Fruit fly (Drosophila melanogaster) whole organism, embryonic: Measurements from ENCODE around the gene Trs20.
A peak's percentile ranks its signal among the peaks of the same experiment; 100 is the strongest.

Experiments
- Atf3 ChIP-seq: fragments of 200-800 bp; sonication (Bioruptor generic); optimal IDR thresholded peaks from 3 replicates; lab custom pipeline; 2016; ENCODE audit warnings: missing biosample characterization, missing genetic modification characterization
- CG10267 ChIP-seq: fragments of 200-800 bp; sonication (Bioruptor generic); optimal IDR thresholded peaks from 2 replicates; lab custom pipeline; 2018; ENCODE audit warnings: missing biosample characterization, mild to moderate bottlenecking, missing genetic modification characterization, moderate library complexity
- CG10366 ChIP-seq: fragments of 200-800 bp; sonication (Bioruptor generic); IDR thresholded peaks from 2 replicates; pipeline ENCODE4 v1.3.6; 2022; ENCODE audit warnings: missing biosample characterization, missing genetic modification characterization
- CG10543 ChIP-seq: fragments of 200-800 bp; sonication (Bioruptor generic); optimal IDR thresholded peaks from 3 replicates; lab custom pipeline; 2017; ENCODE audit warnings: missing biosample characterization, mild to moderate bottlenecking, missing genetic modification characterization, moderate library complexity
- CG10565 ChIP-seq: fragments of 200-800 bp; sonication (Bioruptor generic); optimal IDR thresholded peaks from 3 replicates; lab custom pipeline; 2016; ENCODE audit warnings: missing biosample characterization, mild to moderate bottlenecking, missing genetic modification characterization
- CG10979 ChIP-seq: fragments of 200-800 bp; sonication (Bioruptor generic); optimal IDR thresholded peaks from 2 replicates; lab custom pipeline; 2018; ENCODE audit warnings: missing biosample characterization, mild to moderate bottlenecking, missing genetic modification characterization, moderate library complexity
- CG11695 ChIP-seq: fragments of 200-800 bp; sonication (Bioruptor generic); IDR thresholded peaks from 3 replicates; pipeline ENCODE4 v1.3.6; 2022; ENCODE audit warnings: missing biosample characterization, missing genetic modification characterization
- CG12769 ChIP-seq: fragments of 200-800 bp; sonication (Bioruptor generic); optimal IDR thresholded peaks from 2 replicates; lab custom pipeline; 2019; ENCODE audit warnings: missing biosample characterization, mild to moderate bottlenecking, missing genetic modification characterization, moderate library complexity
- CG13894 ChIP-seq: fragments of 200-800 bp; sonication (Bioruptor generic); optimal IDR thresholded peaks from 3 replicates; lab custom pipeline; 2018; ENCODE audit warnings: missing biosample characterization, mild to moderate bottlenecking, missing genetic modification characterization, moderate library complexity
- CG15514 ChIP-seq: fragments of 200-800 bp; sonication (Bioruptor generic); optimal IDR thresholded peaks from 3 replicates; lab custom pipeline; 2017; ENCODE audit warnings: missing biosample characterization, missing genetic modification characterization, mild to moderate bottlenecking, moderate library complexity, missing genetic modification reagents
- CG1602 ChIP-seq: fragments of 200-800 bp; sonication (Bioruptor generic); optimal IDR thresholded peaks from 3 replicates; lab custom pipeline; 2016; ENCODE audit warnings: missing biosample characterization, missing genetic modification characterization
- CG16813 ChIP-seq: fragments of 200-800 bp; sonication (Bioruptor generic); IDR thresholded peaks from 3 replicates; pipeline ENCODE4 v1.3.6; 2022; ENCODE audit warnings: missing biosample characterization, missing genetic modification characterization; ENCODE audit not compliant: partially characterized antibody
- CG2129 ChIP-seq: fragments of 200-800 bp; sonication (Bioruptor generic); IDR thresholded peaks from 2 replicates; pipeline ENCODE4 v1.3.6; 2022; ENCODE audit warnings: missing biosample characterization, missing genetic modification characterization; ENCODE audit not compliant: partially characterized antibody
- CG30020 ChIP-seq: fragments of 200-800 bp; optimal IDR thresholded peaks from 2 replicates; lab custom pipeline; 2019; ENCODE audit warnings: missing biosample characterization, mild to moderate bottlenecking, missing genetic modification characterization, moderate library complexity
- CG4730 ChIP-seq: fragments of 200-800 bp; sonication (Bioruptor generic); IDR thresholded peaks from 2 replicates; pipeline ENCODE4 v1.3.6; 2022; ENCODE audit warnings: missing biosample characterization, missing genetic modification characterization
- CG6175 ChIP-seq: fragments of 200-800 bp; sonication (Bioruptor generic); IDR thresholded peaks from 3 replicates; pipeline ENCODE4 v1.3.6; 2022; ENCODE audit warnings: missing biosample characterization, missing genetic modification characterization
- CG6272 ChIP-seq: fragments of 200-800 bp; sonication (Bioruptor generic); IDR thresholded peaks from 2 replicates; pipeline ENCODE4 v1.3.6; 2022; ENCODE audit warnings: missing biosample characterization, missing genetic modification characterization
- CG7987 ChIP-seq: fragments of 200-800 bp; sonication (Bioruptor generic); optimal IDR thresholded peaks from 2 replicates; lab custom pipeline; 2018; ENCODE audit warnings: missing biosample characterization, mild to moderate bottlenecking, missing genetic modification characterization, moderate library complexity
- CG9215 ChIP-seq: fragments of 200-800 bp; sonication (Bioruptor generic); IDR thresholded peaks from 2 replicates; pipeline ENCODE4 v1.3.6; 2022; ENCODE audit warnings: missing biosample characterization, missing genetic modification characterization
- CG9876 ChIP-seq: fragments of 200-800 bp; sonication (Bioruptor generic); optimal IDR thresholded peaks from 2 replicates; lab custom pipeline; 2016; ENCODE audit warnings: missing biosample characterization, missing genetic modification characterization
- D19B ChIP-seq: fragments of 200-800 bp; sonication (Bioruptor generic); optimal IDR thresholded peaks from 2 replicates; lab custom pipeline; 2017; ENCODE audit warnings: missing biosample characterization, mild to moderate bottlenecking, missing genetic modification characterization
- Drgx ChIP-seq: fragments of 200-800 bp; sonication (Bioruptor generic); IDR thresholded peaks from 2 replicates; pipeline ENCODE4 v1.3.6; 2022; ENCODE audit warnings: missing biosample characterization, missing genetic modification characterization
- E2f2 ChIP-seq: fragments of 200-800 bp; sonication (Bioruptor generic); IDR thresholded peaks from 2 replicates; pipeline ENCODE4 v1.3.6; 2022; ENCODE audit warnings: missing biosample characterization, missing genetic modification characterization
- HLH54F ChIP-seq: fragments of 200-800 bp; sonication (Bioruptor generic); optimal IDR thresholded peaks from 3 replicates; lab custom pipeline; 2016; ENCODE audit warnings: missing biosample characterization, missing genetic modification characterization
- HmgD ChIP-seq: fragments of 200-800 bp; sonication (Bioruptor generic); optimal IDR thresholded peaks from 3 replicates; lab custom pipeline; 2016; ENCODE audit warnings: missing biosample characterization, missing genetic modification characterization
- MBD-R2 ChIP-seq: fragments of 200-800 bp; sonication (Bioruptor generic); IDR thresholded peaks from 2 replicates; pipeline ENCODE4 v1.3.6; 2022; ENCODE audit warnings: missing biosample characterization, missing genetic modification characterization
- Med ChIP-seq: fragments of 200-800 bp; sonication (Bioruptor generic); peaks from one replicate; lab custom pipeline; 2016; ENCODE audit warnings: missing biosample characterization, missing genetic modification characterization, mild to moderate bottlenecking, inconsistent platforms, moderate library complexity
- Neu2 ChIP-seq: fragments of 200-800 bp; sonication (Bioruptor generic); optimal IDR thresholded peaks from 3 replicates; lab custom pipeline; 2016; ENCODE audit warnings: missing biosample characterization, missing genetic modification characterization, borderline replicate concordance
- Sry-β ChIP-seq: fragments of 200-800 bp; sonication (Bioruptor generic); optimal IDR thresholded peaks from 2 replicates; lab custom pipeline; 2018; ENCODE audit warnings: missing biosample characterization, mild to moderate bottlenecking, missing genetic modification characterization, moderate library complexity
- YL-1 ChIP-seq: fragments of 200-800 bp; sonication (Bioruptor generic); optimal IDR thresholded peaks from 3 replicates; lab custom pipeline; 2017; ENCODE audit warnings: missing biosample characterization, mild to moderate bottlenecking, missing genetic modification characterization
- bbx ChIP-seq: fragments of 200-800 bp; sonication (Bioruptor generic); IDR thresholded peaks from 2 replicates; pipeline ENCODE4 v1.3.6; 2022; ENCODE audit warnings: missing biosample characterization, missing genetic modification characterization; ENCODE audit not compliant: partially characterized antibody
- chinmo ChIP-seq: fragments of 200-800 bp; sonication (Bioruptor generic); IDR thresholded peaks from 4 replicates; pipeline ENCODE4 v1.3.6; 2022; ENCODE audit warnings: missing biosample characterization, missing genetic modification characterization; ENCODE audit not compliant: partially characterized antibody
- chm ChIP-seq: fragments of 200-800 bp; sonication (Bioruptor generic); IDR thresholded peaks from 2 replicates; pipeline ENCODE4 v1.3.6; 2022; ENCODE audit warnings: missing biosample characterization, missing genetic modification characterization
- crol ChIP-seq: fragments of 200-800 bp; sonication (Bioruptor generic); IDR thresholded peaks from 2 replicates; pipeline ENCODE4 v1.3.6; 2022; ENCODE audit warnings: missing biosample characterization, missing genetic modification characterization
- cwo ChIP-seq: fragments of 200-800 bp; sonication (Bioruptor generic); optimal IDR thresholded peaks from 3 replicates; lab custom pipeline; 2017; ENCODE audit warnings: missing biosample characterization, missing genetic modification characterization, mild to moderate bottlenecking, moderate library complexity, missing genetic modification reagents
- fru ChIP-seq: fragments of >200 bp; optimal IDR thresholded peaks from 2 replicates; lab custom pipeline; 2017
- ftz-f1 ChIP-seq: fragments of 200-800 bp; sonication (Bioruptor generic); optimal IDR thresholded peaks from 2 replicates; lab custom pipeline; 2016; ENCODE audit warnings: missing biosample characterization, missing genetic modification characterization
- ham ChIP-seq: fragments of 200-800 bp; sonication (Bioruptor generic); IDR thresholded peaks from 2 replicates; pipeline ENCODE4 v1.3.6; 2022; ENCODE audit warnings: missing biosample characterization, missing genetic modification characterization
- hkb ChIP-seq, 2 experiments: fragments of 200-800 bp in 1 of 2; fragments of >200 bp in 1 of 2; sonication (Bioruptor generic) in 1 of 2; IDR thresholded peaks in 1 of 2; optimal IDR thresholded peaks in 1 of 2; 2 replicates each; pipeline versions ENCODE4 v1.3.6 to Lab custom; 2017 to 2022; ENCODE audit warnings: missing biosample characterization in 1 of 2, missing genetic modification characterization in 1 of 2
- jing ChIP-seq: fragments of 200-800 bp; sonication (Bioruptor generic); optimal IDR thresholded peaks from 2 replicates; lab custom pipeline; 2018; ENCODE audit warnings: missing biosample characterization, mild to moderate bottlenecking, missing genetic modification characterization
- pan ChIP-seq, 4 experiments: fragments of >200 bp in 3 of 4; fragments of 200-800 bp in 1 of 4; sonication (Bioruptor generic) in 1 of 4; optimal IDR thresholded peaks in 3 of 4; IDR thresholded peaks in 1 of 4; 2 replicates each; pipeline versions ENCODE4 v1.3.6 to Lab custom; 2017 to 2022; ENCODE audit warnings: missing biosample characterization in 2 of 4, missing genetic modification characterization in 2 of 4, mixed read lengths in 1 of 4
- pb ChIP-seq: fragments of 200-800 bp; sonication (Bioruptor generic); optimal IDR thresholded peaks from 3 replicates; lab custom pipeline; 2016; ENCODE audit warnings: missing biosample characterization, missing genetic modification characterization
- pzg ChIP-seq: fragments of 200-800 bp; sonication (Bioruptor generic); optimal IDR thresholded peaks from 3 replicates; lab custom pipeline; 2018; ENCODE audit warnings: missing biosample characterization, mild to moderate bottlenecking, missing genetic modification characterization, moderate library complexity
- rib ChIP-seq: fragments of 200-800 bp; sonication (Bioruptor generic); IDR thresholded peaks from 2 replicates; pipeline ENCODE4 v1.3.6; 2022; ENCODE audit warnings: missing biosample characterization, missing genetic modification characterization
- sc ChIP-seq, 3 experiments: fragments of >200 bp in 2 of 3; fragments of 200-800 bp in 1 of 3; sonication (Bioruptor generic) in 1 of 3; optimal IDR thresholded peaks; 2 replicates in 2 of 3; 3 replicates in 1 of 3; lab custom pipeline; 2017; ENCODE audit warnings: mild to moderate bottlenecking in 1 of 3, missing biosample characterization in 1 of 3, missing genetic modification characterization in 1 of 3, missing genetic modification reagents in 1 of 3
- twi ChIP-seq: fragments of 200-800 bp; optimal IDR thresholded peaks from 2 replicates; lab custom pipeline; 2019; ENCODE audit warnings: missing biosample characterization, mild to moderate bottlenecking, missing genetic modification characterization, moderate library complexity
- vnd ChIP-seq: fragments of 200-800 bp; sonication (Bioruptor generic); IDR thresholded peaks from 3 replicates; pipeline ENCODE4 v1.3.6; 2022; ENCODE audit warnings: missing biosample characterization, missing genetic modification characterization; ENCODE audit not compliant: partially characterized antibody
- zf30C ChIP-seq: fragments of 200-800 bp; sonication (Bioruptor generic); optimal IDR thresholded peaks from 3 replicates; lab custom pipeline; 2018; ENCODE audit warnings: missing biosample characterization, mild to moderate bottlenecking, missing genetic modification characterization

Trs20 gene

DNA sequence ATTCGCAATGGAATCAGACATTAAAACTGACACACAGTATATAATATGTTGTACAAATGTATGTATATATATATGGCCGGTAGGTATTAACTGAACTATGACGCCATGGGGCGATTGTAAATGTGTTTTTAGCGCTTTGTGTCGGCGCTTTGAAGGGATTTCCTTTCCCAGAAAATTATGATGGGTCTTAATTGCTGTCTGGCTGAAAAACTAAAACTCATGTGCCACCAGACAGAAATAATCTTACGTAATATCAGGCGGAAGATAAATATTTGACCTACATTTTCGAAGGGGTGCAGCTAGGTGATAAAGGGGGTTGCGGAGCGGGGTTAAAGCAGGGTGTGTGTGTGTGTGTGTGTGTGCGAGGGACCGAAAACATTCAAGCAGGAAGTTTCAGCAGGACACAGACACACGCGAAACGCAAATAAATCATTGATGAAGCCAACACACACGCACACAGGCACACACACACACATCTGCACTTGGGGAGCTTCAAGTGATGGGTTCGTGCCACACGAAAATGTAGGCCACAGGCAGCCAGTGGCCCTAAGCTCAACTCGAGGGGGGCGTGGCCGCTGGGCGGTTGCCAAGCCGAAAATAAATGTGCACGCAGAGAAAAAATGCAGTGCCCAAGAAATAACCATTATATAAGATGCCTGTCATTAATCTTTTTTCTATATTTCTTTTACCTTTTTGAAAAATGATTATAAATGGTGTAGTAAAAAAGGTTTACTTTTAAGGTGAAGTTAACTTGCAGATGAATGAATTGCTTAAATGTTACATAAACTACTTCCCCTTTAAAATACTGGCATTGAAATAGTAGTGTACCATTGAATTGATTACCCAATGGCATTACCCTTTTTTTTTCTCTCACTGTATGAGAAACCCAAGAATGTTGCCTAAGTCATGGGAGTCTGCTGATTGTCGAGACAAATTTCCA lies 26.1 kb upstream of the Trs20 start (continued):
- TF ChIP-seq HLH54F (GFP tag; lab: Kevin White, UChicago), result peak; percentile 34
- TF ChIP-seq CG10979, result peak; percentile 68
- no peak for TF ChIP-seq pb (GFP tag; lab: Kevin White, UChicago)
- TF ChIP-seq chm (GFP tag; lab: Robert Waterston, UW), result no peak
- no peak for TF ChIP-seq sc (optimal IDR thresholded peaks at IDR 0.05; lab: Kevin White, UChicago)
- TF ChIP-seq sc (GFP tag; optimal IDR thresholded peaks at IDR 0.05; lab: Kevin White, UChicago), result peak; percentile 14
- TF ChIP-seq CG4730 (GFP tag; lab: Robert Waterston, UW), result no peak
- TF ChIP-seq CG7987, result no peak
- no peak for TF ChIP-seq vnd
- no peak for TF ChIP-seq CG6272 (GFP tag; lab: Robert Waterston, UW)
- TF ChIP-seq CG1602, result peak; percentile 45
- no peak for TF ChIP-seq CG10543 (GFP tag; lab: Kevin White, UChicago)
- peak; percentile 3 for TF ChIP-seq D19B
- no peak for TF ChIP-seq zf30C (GFP tag; lab: Kevin White, UChicago)
- no peak for TF ChIP-seq hkb (optimal IDR thresholded peaks at IDR 0.05; lab: Kevin White, UChicago)
- 0 out of 2 replicates have a peak, but pooled peaks have one; percentile 35 for TF ChIP-seq hkb (GFP tag; IDR thresholded peaks at IDR 0.05; lab: Robert Waterston, UW)
- peak; percentile 9 for TF ChIP-seq Atf3 (GFP tag; lab: Kevin White, UChicago)
- no peak for TF ChIP-seq Sry-β (GFP tag; lab: Kevin White, UChicago)
- no peak for TF ChIP-seq CG2129
- no peak for TF ChIP-seq CG30020 (tag; lab: Kevin White, UChicago)
- no peak for TF ChIP-seq cwo (GFP tag; lab: Kevin White, UChicago)
- TF ChIP-seq CG16813, result no peak
- TF ChIP-seq jing (GFP tag; lab: Kevin White, UChicago), result no peak
- peak; percentile 57; the same call in 1 of the 3 replicates for TF ChIP-seq CG11695
- TF ChIP-seq pan (optimal IDR thresholded peaks at IDR 0.05; lab: Kevin White, UChicago), result no peak
- TF ChIP-seq pan (GFP tag; optimal IDR thresholded peaks at IDR 0.05 in 1 of 2, IDR thresholded peaks at IDR 0.05 in 1 of 2), result peak in 1 of 2 experiments; percentile 51
- no peak for TF ChIP-seq YL-1
- TF ChIP-seq CG10366 (GFP tag; lab: Robert Waterston, UW), result peak; percentile 24; the same call in 1 of the 2 replicates
- no peak for TF ChIP-seq Neu2
- no peak for TF ChIP-seq fru (lab: Kevin White, UChicago)
- TF ChIP-seq HmgD (GFP tag; lab: Kevin White, UChicago), result no peak
- TF ChIP-seq pzg (GFP tag; lab: Kevin White, UChicago), result no peak
- TF ChIP-seq CG9876 (GFP tag; lab: Kevin White, UChicago), result no peak

DNA sequence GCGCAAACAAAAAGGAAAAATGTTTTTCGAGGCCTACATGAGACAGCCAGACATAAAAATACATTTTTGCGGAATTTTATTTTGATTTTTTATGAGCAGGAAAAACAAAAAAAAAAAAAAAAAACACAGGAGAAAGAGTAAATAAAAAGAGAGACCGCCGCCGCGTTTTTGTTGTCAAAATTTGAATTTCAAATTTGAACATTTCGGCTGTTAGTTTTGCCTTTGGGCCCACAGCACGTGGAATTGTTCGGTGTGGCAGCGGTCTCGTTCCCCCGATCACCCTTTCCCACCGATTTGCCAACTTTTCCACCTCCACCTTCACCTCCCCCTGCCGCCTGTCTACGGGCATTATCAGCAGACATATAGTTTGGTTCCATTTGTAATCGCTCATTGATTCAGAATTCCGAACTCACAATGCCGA lies 25.4 kb upstream of the Trs20 start:
- TF ChIP-seq chinmo (GFP tag; lab: Robert Waterston, UW) (0 out of 4 replicates have a peak, but pooled peaks have one; percentile 44), Drgx (GFP tag; lab: Robert Waterston, UW) (peak; percentile 31; the same call in 1 of the 2 replicates), CG9215 (no peak), CG6175 (GFP tag; lab: Robert Waterston, UW) (peak; percentile 77), rib (GFP tag; lab: Robert Waterston, UW) (peak; percentile 79), twi (tag; lab: Kevin White, UChicago) (no peak), CG13894 (tag; lab: Kevin White, UChicago) (peak; percentile 35), MBD-R2 (GFP tag; lab: Robert Waterston, UW) (0 out of 2 replicates have a peak, but pooled peaks have one; percentile 13), Med (GFP tag; lab: Kevin White, UChicago) (peak; percentile 93), CG12769 (peak; percentile 49), CG10565 (GFP tag; lab: Kevin White, UChicago) (no peak), bbx (no peak), CG15514 (peak; percentile 9), cwo (GFP tag; lab: Kevin White, UChicago) (peak; percentile 99), ftz-f1 (GFP tag; lab: Kevin White, UChicago) (peak; percentile 58), ham (GFP tag; lab: Robert Waterston, UW) (no peak), CG10267 (tag; lab: Kevin White, UChicago) (no peak), E2f2 (GFP tag; lab: Robert Waterston, UW) (0 out of 2 replicates have a peak, but pooled peaks have one; percentile 17), crol (GFP tag; lab: Robert Waterston, UW) (peak; percentile 97)
